Worm (Caenorhabditis elegans): ENCODE measurements around the gene Y97E10AR.2.

The Y97E10AR.2 gene

ce11 chrV:8046706-8047105 is 50.7 kb downstream of the Y97E10AR.2 start, which contains the start of gene ZC513.3:
ZC513.3 (plus strand) TSS chrV:8047006.
- TF ChIP-seq nhr-71 (tag; optimal IDR thresholded peaks at IDR 0.05): no peak
- no peak for TF ChIP-seq pqm-1 (tag; optimal IDR thresholded peaks at IDR 0.05)
- no peak for TF ChIP-seq blmp-1 (tag; optimal IDR thresholded peaks at IDR 0.05)
- TF ChIP-seq Y116A8C.19 (tag; optimal IDR thresholded peaks at IDR 0.05; ENCODE audit: borderline replicate concordance): no peak
- no peak for TF ChIP-seq dpl-1 (GFP tag; optimal IDR thresholded peaks at IDR 0.05)
- TF ChIP-seq alr-1 (tag; optimal IDR thresholded peaks at IDR 0.05; ENCODE audit: borderline replicate concordance): no peak
- no peak for TF ChIP-seq sptf-1 (tag; optimal IDR thresholded peaks at IDR 0.05)
